Fruit fly (Drosophila melanogaster) whole organism, embryonic: ENCODE data around the gene Moca-cyp.

Experiments used
- Ada2b ChIP-seq: fragments of 200-800 bp; sonication (Bioruptor generic); IDR thresholded peaks from 2 replicates; pipeline ENCODE4 v1.3.6; 2022; ENCODE audit warnings: missing biosample characterization, missing genetic modification characterization
- Atf3 ChIP-seq: fragments of 200-800 bp; sonication (Bioruptor generic); optimal IDR thresholded peaks from 3 replicates; lab custom pipeline; 2016; ENCODE audit warnings: missing biosample characterization, missing genetic modification characterization
- B-H1 ChIP-seq: fragments of 200-800 bp; sonication (Bioruptor generic); IDR thresholded peaks from 3 replicates; pipeline ENCODE4 v1.3.6; 2022; ENCODE audit warnings: missing biosample characterization, missing genetic modification characterization
- CG10654 ChIP-seq: fragments of 200-800 bp; sonication (Bioruptor generic); optimal IDR thresholded peaks from 2 replicates; lab custom pipeline; 2016; ENCODE audit warnings: missing biosample characterization, missing genetic modification characterization
- CG11085 ChIP-seq: fragments of 200-800 bp; sonication (Bioruptor generic); IDR thresholded peaks from 2 replicates; pipeline ENCODE4 v1.3.6; 2022; ENCODE audit warnings: missing biosample characterization, missing genetic modification characterization
- CG11723 ChIP-seq: fragments of 200-800 bp; sonication (Bioruptor generic); optimal IDR thresholded peaks from 2 replicates; lab custom pipeline; 2017; ENCODE audit warnings: missing biosample characterization, mild to moderate bottlenecking, missing genetic modification characterization
- CG12744 ChIP-seq: fragments of 200-800 bp; sonication (Bioruptor generic); optimal IDR thresholded peaks from 2 replicates; lab custom pipeline; 2016; ENCODE audit warnings: missing biosample characterization, missing genetic modification characterization
- CG14667 ChIP-seq: fragments of 200-800 bp; sonication (Bioruptor generic); IDR thresholded peaks from 2 replicates; pipeline ENCODE4 v1.3.6; 2022; ENCODE audit warnings: missing biosample characterization, missing genetic modification characterization
- CG15601 ChIP-seq: fragments of 200-800 bp; sonication (Bioruptor generic); optimal IDR thresholded peaks from 3 replicates; lab custom pipeline; 2019; ENCODE audit warnings: missing biosample characterization, mild to moderate bottlenecking, missing genetic modification characterization, moderate library complexity
- CG1647 ChIP-seq: fragments of 200-800 bp; sonication (Bioruptor generic); optimal IDR thresholded peaks from 3 replicates; lab custom pipeline; 2016; ENCODE audit warnings: missing biosample characterization, missing genetic modification characterization
- CG16815 ChIP-seq: fragments of 200-800 bp; sonication (Bioruptor generic); optimal IDR thresholded peaks from 3 replicates; lab custom pipeline; 2017; ENCODE audit warnings: missing biosample characterization, mild to moderate bottlenecking, missing genetic modification characterization
- CG17186 ChIP-seq: fragments of 200-800 bp; sonication (Bioruptor generic); optimal IDR thresholded peaks from 3 replicates; lab custom pipeline; 2017; ENCODE audit warnings: missing biosample characterization, missing genetic modification reagents, missing genetic modification characterization
- CG18619 ChIP-seq: fragments of 200-800 bp; sonication (Bioruptor generic); optimal IDR thresholded peaks from 3 replicates; lab custom pipeline; 2017; ENCODE audit warnings: missing biosample characterization, mild to moderate bottlenecking, missing genetic modification characterization
- CG2120 ChIP-seq: fragments of 200-800 bp; sonication (Bioruptor generic); optimal IDR thresholded peaks from 3 replicates; lab custom pipeline; 2016; ENCODE audit warnings: missing biosample characterization, missing genetic modification characterization
- CG31224 ChIP-seq: fragments of 200-800 bp; sonication (Bioruptor generic); IDR thresholded peaks from 2 replicates; pipeline ENCODE4 v1.3.6; 2022; ENCODE audit warnings: missing biosample characterization, missing genetic modification characterization
- CG32767 ChIP-seq: fragments of 200-800 bp; sonication (Bioruptor generic); IDR thresholded peaks from 2 replicates; pipeline ENCODE4 v1.3.6; 2022; ENCODE audit warnings: missing biosample characterization, missing genetic modification characterization
- CG32772 ChIP-seq: fragments of 200-800 bp; sonication (Bioruptor generic); IDR thresholded peaks from 2 replicates; pipeline ENCODE4 v1.3.6; 2022; ENCODE audit warnings: missing biosample characterization, missing genetic modification characterization
- CG4282 ChIP-seq: fragments of 200-800 bp; sonication (Bioruptor generic); optimal IDR thresholded peaks from 2 replicates; lab custom pipeline; 2016; ENCODE audit warnings: missing biosample characterization, missing genetic modification characterization
- CG7839 ChIP-seq: fragments of 200-800 bp; sonication (Bioruptor generic); optimal IDR thresholded peaks from 3 replicates; lab custom pipeline; 2018; ENCODE audit warnings: missing biosample characterization, mild to moderate bottlenecking, missing genetic modification characterization, moderate library complexity
- CG9215 ChIP-seq: fragments of 200-800 bp; sonication (Bioruptor generic); IDR thresholded peaks from 2 replicates; pipeline ENCODE4 v1.3.6; 2022; ENCODE audit warnings: missing biosample characterization, missing genetic modification characterization
- Dfd ChIP-seq, 2 experiments: fragments of >200 bp; optimal IDR thresholded peaks; 2 replicates each; lab custom pipeline; 2017; ENCODE audit warnings: missing biosample characterization in 2 of 2, missing genetic modification characterization in 2 of 2
- Doc3 ChIP-seq: fragments of 200-800 bp; sonication (Bioruptor generic); IDR thresholded peaks from 3 replicates; pipeline ENCODE4 v1.3.6; 2022; ENCODE audit warnings: missing biosample characterization, missing genetic modification characterization; ENCODE audit not compliant: partially characterized antibody
- E2f2 ChIP-seq: fragments of 200-800 bp; sonication (Bioruptor generic); IDR thresholded peaks from 2 replicates; pipeline ENCODE4 v1.3.6; 2022; ENCODE audit warnings: missing biosample characterization, missing genetic modification characterization
- Hmr ChIP-seq: fragments of 200-800 bp; sonication (Bioruptor generic); optimal IDR thresholded peaks from 3 replicates; lab custom pipeline; 2017; ENCODE audit warnings: mild to moderate bottlenecking, missing biosample characterization, missing genetic modification reagents, missing genetic modification characterization
- Lpt ChIP-seq: fragments of >200 bp; optimal IDR thresholded peaks from 2 replicates; lab custom pipeline; 2018; ENCODE audit warnings: missing biosample characterization, missing genetic modification characterization
- MBD-R2 ChIP-seq: fragments of 200-800 bp; sonication (Bioruptor generic); IDR thresholded peaks from 2 replicates; pipeline ENCODE4 v1.3.6; 2022; ENCODE audit warnings: missing biosample characterization, missing genetic modification characterization
- Mrtf ChIP-seq: fragments of 200-800 bp; sonication (Bioruptor generic); IDR thresholded peaks from 3 replicates; pipeline ENCODE4 v1.3.6; 2022; ENCODE audit warnings: missing biosample characterization, missing genetic modification characterization
- NFAT ChIP-seq: fragments of 200-800 bp; sonication (Bioruptor generic); IDR thresholded peaks from 2 replicates; pipeline ENCODE4 v1.3.6; 2022; ENCODE audit warnings: missing biosample characterization, missing genetic modification characterization
- Pdp1 ChIP-seq, 2 experiments: fragments of 200-800 bp; sonication (Bioruptor generic); optimal IDR thresholded peaks; 3 replicates each; lab custom pipeline; 2016; ENCODE audit warnings: missing biosample characterization in 2 of 2, missing genetic modification characterization in 2 of 2, mild to moderate bottlenecking in 1 of 2, moderate library complexity in 1 of 2
- YL-1 ChIP-seq: fragments of 200-800 bp; sonication (Bioruptor generic); optimal IDR thresholded peaks from 3 replicates; lab custom pipeline; 2017; ENCODE audit warnings: missing biosample characterization, mild to moderate bottlenecking, missing genetic modification characterization
- ac ChIP-seq: fragments of 200-800 bp; sonication (Bioruptor generic); optimal IDR thresholded peaks from 3 replicates; lab custom pipeline; 2017; ENCODE audit warnings: missing biosample characterization, mild to moderate bottlenecking, missing genetic modification characterization
- amos ChIP-seq: fragments of 200-800 bp; sonication (Bioruptor generic); IDR thresholded peaks from 2 replicates; pipeline ENCODE4 v1.3.6; 2022; ENCODE audit warnings: missing biosample characterization, missing genetic modification characterization; ENCODE audit not compliant: partially characterized antibody
- cato ChIP-seq: fragments of 200-800 bp; sonication (Bioruptor generic); optimal IDR thresholded peaks from 2 replicates; lab custom pipeline; 2016; ENCODE audit warnings: missing biosample characterization, missing genetic modification characterization, borderline replicate concordance
- dimm ChIP-seq: fragments of 200-800 bp; sonication (Bioruptor generic); IDR thresholded peaks from 2 replicates; pipeline ENCODE4 v1.3.6; 2022; ENCODE audit warnings: missing biosample characterization, missing genetic modification characterization
- emc ChIP-seq: fragments of 200-800 bp; sonication (Bioruptor generic); optimal IDR thresholded peaks from 2 replicates; lab custom pipeline; 2016; ENCODE audit warnings: missing biosample characterization, missing genetic modification characterization
- gcm2 ChIP-seq: fragments of 200-800 bp; sonication (Bioruptor generic); optimal IDR thresholded peaks from 2 replicates; lab custom pipeline; 2016; ENCODE audit warnings: missing biosample characterization, missing genetic modification characterization
- ham ChIP-seq: fragments of 200-800 bp; sonication (Bioruptor generic); IDR thresholded peaks from 2 replicates; pipeline ENCODE4 v1.3.6; 2022; ENCODE audit warnings: missing biosample characterization, missing genetic modification characterization
- ind ChIP-seq: fragments of 200-800 bp; sonication (Bioruptor generic); optimal IDR thresholded peaks from 3 replicates; lab custom pipeline; 2016; ENCODE audit warnings: missing biosample characterization, missing genetic modification characterization
- inv ChIP-seq: fragments of 200-800 bp; sonication (Bioruptor generic); IDR thresholded peaks from 2 replicates; pipeline ENCODE4 v1.3.6; 2022; ENCODE audit warnings: missing biosample characterization, missing genetic modification characterization; ENCODE audit not compliant: partially characterized antibody
- kay ChIP-seq: fragments of 200-800 bp; sonication (Bioruptor generic); optimal IDR thresholded peaks from 2 replicates; lab custom pipeline; 2016; ENCODE audit warnings: missing biosample characterization, missing genetic modification characterization
- nom ChIP-seq: fragments of 200-800 bp; sonication (Bioruptor generic); optimal IDR thresholded peaks from 2 replicates; lab custom pipeline; 2017; ENCODE audit warnings: missing biosample characterization, missing genetic modification characterization, mild to moderate bottlenecking, moderate library complexity, missing genetic modification reagents
- otp ChIP-seq: fragments of 200-800 bp; sonication (Bioruptor generic); IDR thresholded peaks from 3 replicates; pipeline ENCODE4, ENCODE4 v1.3.6; 2022; ENCODE audit warnings: missing biosample characterization, missing genetic modification characterization
- phol ChIP-seq: fragments of 200-800 bp; sonication (Bioruptor generic); optimal IDR thresholded peaks from 3 replicates; lab custom pipeline; 2018; ENCODE audit warnings: missing biosample characterization, mild to moderate bottlenecking, missing genetic modification characterization, moderate library complexity
- pnt ChIP-seq: fragments of 200-800 bp; sonication (Bioruptor generic); optimal IDR thresholded peaks from 3 replicates; lab custom pipeline; 2016; ENCODE audit warnings: missing biosample characterization, missing genetic modification characterization
- prd ChIP-seq, 3 experiments: fragments of >200 bp in 2 of 3; fragments of 200-800 bp in 1 of 3; sonication (Bioruptor generic) in 1 of 3; optimal IDR thresholded peaks in 2 of 3; IDR thresholded peaks in 1 of 3; 2 replicates in 2 of 3; 3 replicates in 1 of 3; pipeline versions ENCODE4 v1.3.6 to Lab custom; 2017 to 2022; ENCODE audit warnings: missing biosample characterization in 1 of 3, missing genetic modification characterization in 1 of 3
- run ChIP-seq: fragments of 200-800 bp; sonication (Bioruptor generic); optimal IDR thresholded peaks from 3 replicates; lab custom pipeline; 2018; ENCODE audit warnings: missing biosample characterization, mild to moderate bottlenecking, missing genetic modification characterization
- shn ChIP-seq: fragments of 200-800 bp; sonication (Bioruptor generic); optimal IDR thresholded peaks from 3 replicates; lab custom pipeline; 2016; ENCODE audit warnings: missing biosample characterization, missing genetic modification characterization
- so ChIP-seq: fragments of 200-800 bp; sonication (Bioruptor generic); IDR thresholded peaks from 3 replicates; pipeline ENCODE4 v1.3.6; 2022; ENCODE audit warnings: missing biosample characterization, missing genetic modification characterization
- tgo ChIP-seq: fragments of 200-800 bp; sonication (Bioruptor generic); IDR thresholded peaks from 3 replicates; pipeline ENCODE4 v1.3.6; 2022; ENCODE audit warnings: missing biosample characterization, missing genetic modification characterization
- trh ChIP-seq: fragments of 200-800 bp; sonication (Bioruptor generic); optimal IDR thresholded peaks from 2 replicates; lab custom pipeline; 2016; ENCODE audit warnings: missing biosample characterization, missing genetic modification characterization
- vnd ChIP-seq: fragments of 200-800 bp; sonication (Bioruptor generic); IDR thresholded peaks from 3 replicates; pipeline ENCODE4 v1.3.6; 2022; ENCODE audit warnings: missing biosample characterization, missing genetic modification characterization; ENCODE audit not compliant: partially characterized antibody
- wek ChIP-seq: fragments of 200-800 bp; sonication (Bioruptor generic); optimal IDR thresholded peaks from 3 replicates; lab custom pipeline; 2018; ENCODE audit warnings: missing biosample characterization, mild to moderate bottlenecking, missing genetic modification characterization, moderate library complexity

Gene Moca-cyp

DNA sequence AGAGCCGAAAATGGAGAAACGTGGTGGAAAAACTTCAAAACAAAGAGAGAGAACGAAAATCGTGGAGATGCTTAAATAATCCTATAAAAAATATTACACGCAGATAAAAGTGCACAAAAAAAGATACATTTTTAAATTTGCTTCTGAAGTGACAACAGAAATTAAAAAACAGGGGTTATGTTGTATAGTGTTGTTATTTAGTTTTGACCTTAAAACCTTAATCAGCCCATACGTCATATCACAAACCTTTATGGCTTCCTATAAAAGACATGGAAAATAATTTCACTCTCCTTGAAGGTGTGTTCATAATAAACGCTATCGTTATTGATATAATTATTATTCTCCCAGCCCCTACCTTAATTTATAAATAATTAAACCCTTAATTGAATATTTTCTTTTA is 13.0 kb upstream of the Moca-cyp start (continued):
- no peak for TF ChIP-seq wek (GFP tag; lab: Kevin White, UChicago)
- TF ChIP-seq ind (GFP tag; lab: Kevin White, UChicago): peak; percentile 26
- TF ChIP-seq CG17186 (GFP tag; lab: Kevin White, UChicago): no peak
- TF ChIP-seq CG2120: peak; percentile 42
- no peak for TF ChIP-seq CG16815
- no peak for TF ChIP-seq otp (GFP tag; lab: Robert Waterston, UW)
- TF ChIP-seq nom: no peak
- no peak for TF ChIP-seq CG14667
- no peak for TF ChIP-seq CG4282 (GFP tag; lab: Kevin White, UChicago)
- TF ChIP-seq E2f2 (GFP tag; lab: Robert Waterston, UW): no peak
- TF ChIP-seq Pdp1 (GFP tag; optimal IDR thresholded peaks at IDR 0.05; lab: Kevin White, UChicago): peak in 1 of 2 experiments; percentile 20
- no peak for TF ChIP-seq CG32767
- TF ChIP-seq trh (GFP tag; lab: Kevin White, UChicago): peak; percentile 1
- no peak for TF ChIP-seq YL-1 (GFP tag; lab: Kevin White, UChicago)
- no peak for TF ChIP-seq prd (optimal IDR thresholded peaks at IDR 0.05; lab: Kevin White, UChicago)
- no peak for TF ChIP-seq prd (GFP tag; IDR thresholded peaks at IDR 0.05; lab: Robert Waterston, UW)
- no peak for TF ChIP-seq Dfd (GFP tag; optimal IDR thresholded peaks at IDR 0.05; lab: Kevin White, UChicago)
- TF ChIP-seq dimm: no peak
- TF ChIP-seq vnd (GFP tag; lab: Robert Waterston, UW): no peak
- TF ChIP-seq MBD-R2 (GFP tag; lab: Robert Waterston, UW): no peak
- peak; percentile 48 for TF ChIP-seq kay (GFP tag; lab: Kevin White, UChicago)
- no peak for TF ChIP-seq pnt (GFP tag; lab: Kevin White, UChicago)
- TF ChIP-seq CG15601: no peak
- TF ChIP-seq Hmr: peak; percentile 35
- TF ChIP-seq CG10654: no peak
- peak; percentile 45 for TF ChIP-seq CG18619
- TF ChIP-seq Lpt: no peak
- no peak for TF ChIP-seq Ada2b (GFP tag; lab: Robert Waterston, UW)
- no peak for TF ChIP-seq B-H1 (GFP tag; lab: Robert Waterston, UW)
- TF ChIP-seq CG7839 (tag; lab: Kevin White, UChicago): peak; percentile 64
- no peak for TF ChIP-seq cato (GFP tag; lab: Kevin White, UChicago)
- no peak for TF ChIP-seq CG11085 (GFP tag; lab: Robert Waterston, UW)
- no peak for TF ChIP-seq gcm2 (GFP tag; lab: Kevin White, UChicago)
- TF ChIP-seq emc: no peak
- TF ChIP-seq CG9215: no peak
- TF ChIP-seq tgo: no peak
- no peak for TF ChIP-seq Doc3
- no peak for TF ChIP-seq run (tag; lab: Kevin White, UChicago)
- TF ChIP-seq NFAT (GFP tag; lab: Robert Waterston, UW): no peak
- no peak for TF ChIP-seq so (GFP tag; lab: Robert Waterston, UW)
- TF ChIP-seq amos: no peak
- TF ChIP-seq inv: no peak
- no peak for TF ChIP-seq shn
- no peak for TF ChIP-seq Mrtf (GFP tag; lab: Robert Waterston, UW)
- TF ChIP-seq CG31224: no peak
- peak; percentile 12 for TF ChIP-seq Atf3 (GFP tag; lab: Kevin White, UChicago)
- TF ChIP-seq CG32772 (GFP tag; lab: Robert Waterston, UW): no peak
- peak; percentile 36 for TF ChIP-seq CG12744
- no peak for TF ChIP-seq ac (GFP tag; lab: Kevin White, UChicago)
- no peak for TF ChIP-seq CG1647
- no peak for TF ChIP-seq ham (GFP tag; lab: Robert Waterston, UW)
- TF ChIP-seq CG11723 (GFP tag; lab: Kevin White, UChicago): no peak
- peak; percentile 45 for TF ChIP-seq phol (tag; lab: Kevin White, UChicago)
